Worm (Caenorhabditis elegans) whole organism, L1 larva: Measurements from ENCODE around the gene Y69H2.17.

Source experiments
- C04F5.9 ChIP-seq: sonication (generic microtip); optimal IDR thresholded peaks from 2 replicates; lab custom pipeline; 2016; ENCODE audit warnings: missing genetic modification characterization, missing compliant biosample characterization
- F16B12.6 ChIP-seq: fragments of 150-350 bp; optimal IDR thresholded peaks from 2 replicates; lab custom pipeline; 2014; ENCODE audit warnings: missing biosample characterization, missing genetic modification characterization
- ceh-8 ChIP-seq: fragments of 200-800 bp; sonication (Bioruptor generic); optimal IDR thresholded peaks from 2 replicates; lab custom pipeline; 2018; ENCODE audit warnings: mild to moderate bottlenecking, missing genetic modification characterization, moderate library complexity, missing compliant biosample characterization
- ceh-90 ChIP-seq: sonication (generic microtip); optimal IDR thresholded peaks from 2 replicates; lab custom pipeline; 2016; ENCODE audit warnings: missing genetic modification characterization, missing compliant biosample characterization
- ces-1 ChIP-seq: fragments of 150-350 bp; optimal IDR thresholded peaks from 2 replicates; lab custom pipeline; 2014; ENCODE audit warnings: missing biosample characterization, missing genetic modification reagents, missing genetic modification characterization
- dpl-1 ChIP-seq, 3 experiments: fragments of 150-350 bp in 2 of 3; sonication (generic microtip) in 1 of 3; optimal IDR thresholded peaks; 2 replicates each; lab custom pipeline; 2014 to 2017; ENCODE audit warnings: missing biosample characterization in 3 of 3, missing genetic modification characterization in 3 of 3, missing genetic modification reagents in 3 of 3
- elt-2 ChIP-seq: sonication (generic microtip); optimal IDR thresholded peaks from 2 replicates; lab custom pipeline; 2016; ENCODE audit warnings: missing genetic modification characterization, mild to moderate bottlenecking, inconsistent platforms, missing compliant biosample characterization, missing genetic modification reagents
- fkh-10 ChIP-seq: sonication (generic microtip); optimal IDR thresholded peaks from 2 replicates; lab custom pipeline; 2017; ENCODE audit warnings: missing biosample characterization, missing genetic modification reagents, missing genetic modification characterization
- fkh-4 ChIP-seq: sonication (generic microtip); optimal IDR thresholded peaks from 2 replicates; lab custom pipeline; 2016; ENCODE audit warnings: missing compliant biosample characterization, missing genetic modification characterization, borderline replicate concordance
- fkh-8 ChIP-seq: sonication (generic microtip); optimal IDR thresholded peaks from 2 replicates; lab custom pipeline; 2016; ENCODE audit warnings: mild to moderate bottlenecking, missing genetic modification characterization, missing compliant biosample characterization
- irx-1 ChIP-seq: sonication (generic microtip); optimal IDR thresholded peaks from 2 replicates; lab custom pipeline; 2016; ENCODE audit warnings: missing genetic modification characterization, missing compliant biosample characterization
- isw-1 ChIP-seq: fragments of 200-800 bp; sonication (Bioruptor generic); IDR thresholded peaks from 2 replicates; pipeline ENCODE4 v1.3.6; 2022; ENCODE audit warnings: missing genetic modification characterization, missing compliant biosample characterization
- lin-14 ChIP-seq: fragments of 200-800 bp; sonication (Bioruptor generic); optimal IDR thresholded peaks from 2 replicates; lab custom pipeline; 2018; ENCODE audit warnings: mild to moderate bottlenecking, missing genetic modification characterization, moderate library complexity, missing compliant biosample characterization
- lin-39 ChIP-seq: fragments of 150-350 bp; optimal IDR thresholded peaks from 2 replicates; lab custom pipeline; 2014; ENCODE audit warnings: missing biosample characterization, missing genetic modification reagents, missing genetic modification characterization
- mab-9 ChIP-seq: fragments of 200-800 bp; sonication (Bioruptor generic); IDR thresholded peaks from 2 replicates; pipeline ENCODE4 v1.3.6; 2022; ENCODE audit warnings: missing genetic modification reagents, missing genetic modification characterization, missing compliant biosample characterization
- mdl-1 ChIP-seq, 2 experiments: fragments of 150-350 bp; optimal IDR thresholded peaks; 2 replicates each; lab custom pipeline; 2014 to 2017; ENCODE audit warnings: missing biosample characterization in 2 of 2, missing genetic modification characterization in 2 of 2, inconsistent platforms in 1 of 2
- nhr-12 ChIP-seq: sonication (generic microtip); optimal IDR thresholded peaks from 2 replicates; lab custom pipeline; 2017; ENCODE audit warnings: missing biosample characterization, missing genetic modification characterization
- nhr-20 ChIP-seq: sonication (generic microtip); optimal IDR thresholded peaks from 2 replicates; lab custom pipeline; 2016; ENCODE audit warnings: mild to moderate bottlenecking, missing genetic modification characterization, missing compliant biosample characterization
- nhr-28 ChIP-seq: fragments of 150-350 bp; optimal IDR thresholded peaks from 2 replicates; lab custom pipeline; 2014; ENCODE audit warnings: missing biosample characterization, missing genetic modification characterization
- nhr-47 ChIP-seq: sonication (generic microtip); optimal IDR thresholded peaks from 2 replicates; lab custom pipeline; 2016; ENCODE audit warnings: mild to moderate bottlenecking, missing genetic modification characterization, moderate library complexity, missing compliant biosample characterization
- nhr-76 ChIP-seq: sonication (generic microtip); optimal IDR thresholded peaks from 2 replicates; lab custom pipeline; 2017; ENCODE audit warnings: missing biosample characterization, missing genetic modification characterization
- nhr-77 ChIP-seq: fragments of 150-350 bp; optimal IDR thresholded peaks from 2 replicates; lab custom pipeline; 2014; ENCODE audit warnings: missing biosample characterization, missing genetic modification characterization
- nhr-90 ChIP-seq: sonication (generic microtip); optimal IDR thresholded peaks from 2 replicates; lab custom pipeline; 2016; ENCODE audit warnings: mild to moderate bottlenecking, missing genetic modification characterization, missing compliant biosample characterization; ENCODE audit not compliant: poor library complexity
- pag-3 ChIP-seq: sonication (generic microtip); optimal IDR thresholded peaks from 2 replicates; lab custom pipeline; 2017; ENCODE audit warnings: missing genetic modification characterization, mild to moderate bottlenecking, missing compliant biosample characterization, antibody characterized with exemption, borderline replicate concordance; ENCODE audit not compliant: insufficient read depth
- pax-3 ChIP-seq: fragments of 200-800 bp; sonication (Bioruptor generic); optimal IDR thresholded peaks from 2 replicates; lab custom pipeline; 2018; ENCODE audit warnings: mild to moderate bottlenecking, missing genetic modification characterization, moderate library complexity, missing compliant biosample characterization
- rnt-1 ChIP-seq: sonication (generic microtip); optimal IDR thresholded peaks from 2 replicates; lab custom pipeline; 2016; ENCODE audit warnings: mild to moderate bottlenecking, missing genetic modification characterization, moderate library complexity, missing compliant biosample characterization
- snu-23 ChIP-seq: sonication (generic microtip); optimal IDR thresholded peaks from 2 replicates; lab custom pipeline; 2016; ENCODE audit warnings: missing genetic modification characterization, missing compliant biosample characterization
- sox-4 ChIP-seq: sonication (generic microtip); optimal IDR thresholded peaks from 2 replicates; lab custom pipeline; 2016; ENCODE audit warnings: missing genetic modification characterization, missing compliant biosample characterization
- sptf-1 ChIP-seq: fragments of 150-350 bp; optimal IDR thresholded peaks from 2 replicates; lab custom pipeline; 2014; ENCODE audit warnings: missing biosample characterization, missing genetic modification characterization
- sup-37 ChIP-seq: fragments of 200-800 bp; sonication (Bioruptor generic); optimal IDR thresholded peaks from 2 replicates; lab custom pipeline; 2018; ENCODE audit warnings: mild to moderate bottlenecking, missing genetic modification characterization, missing compliant biosample characterization
- swsn-7 ChIP-seq: sonication (generic microtip); optimal IDR thresholded peaks from 2 replicates; lab custom pipeline; 2016; ENCODE audit warnings: missing genetic modification characterization, missing compliant biosample characterization
- unc-62 ChIP-seq: fragments of 150-350 bp; optimal IDR thresholded peaks from 2 replicates; lab custom pipeline; 2014; ENCODE audit warnings: missing biosample characterization, missing genetic modification reagents, missing genetic modification characterization
- vab-15 ChIP-seq: sonication (generic microtip); optimal IDR thresholded peaks from 2 replicates; lab custom pipeline; 2017; ENCODE audit warnings: missing genotype, mild to moderate bottlenecking, missing genetic modification characterization, missing compliant biosample characterization
- ztf-11 ChIP-seq, 2 experiments: sonication (generic microtip); optimal IDR thresholded peaks; 2 replicates each; lab custom pipeline; 2016 to 2017; ENCODE audit warnings: missing genetic modification characterization in 2 of 2, missing biosample characterization in 1 of 2, missing compliant biosample characterization in 1 of 2
- ztf-4 ChIP-seq: fragments of 150-350 bp; optimal IDR thresholded peaks from 2 replicates; lab custom pipeline; 2014; ENCODE audit warnings: missing biosample characterization, missing genetic modification characterization

Gene Y69H2.17

DNA sequence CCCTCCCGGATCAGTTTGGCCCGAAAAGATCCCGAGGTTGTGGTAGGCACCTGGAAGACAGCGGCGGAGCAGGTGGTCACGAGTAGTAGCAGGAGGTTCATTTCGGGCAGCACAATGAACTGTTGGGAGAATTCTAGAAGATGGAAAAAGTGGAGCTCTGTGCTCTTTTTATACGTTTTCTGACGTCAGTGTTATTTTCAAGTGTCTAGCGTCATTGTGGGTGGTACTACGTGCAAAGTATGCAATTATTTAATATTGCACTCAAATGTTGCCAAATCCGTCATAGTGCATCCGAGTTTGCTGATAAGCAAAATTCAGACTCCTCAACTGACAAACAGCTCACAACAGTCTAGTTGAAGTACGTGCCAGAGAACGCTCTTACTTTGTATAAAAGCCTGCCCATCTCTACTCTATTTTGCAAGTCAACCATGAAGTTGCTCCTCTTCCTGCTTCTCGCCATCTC is 46.9 kb downstream of the Y69H2.17 start, which contains the start of the genes asp-18 and scl-19:
Gene asp-18, minus strand, starts transcription at position 101 of the 463 bp plus-strand sequence.
Gene scl-19, plus strand, starts transcription at position 413 of the 463 bp plus-strand sequence.
- no peak for TF ChIP-seq fkh-10 (GFP tag; lab: Kevin White, UChicago)
- no peak for TF ChIP-seq elt-2 (tag; lab: Kevin White, UChicago)
- TF ChIP-seq vab-15 (tag; lab: Kevin White, UChicago): no peak
- no peak for TF ChIP-seq swsn-7
- TF ChIP-seq sptf-1 (tag; lab: Kevin White, UChicago): no peak
- no peak for TF ChIP-seq isw-1 (GFP tag; lab: Robert Waterston, UW)
- TF ChIP-seq rnt-1 (tag; lab: Kevin White, UChicago): no peak
- TF ChIP-seq lin-14: no peak
- no peak for TF ChIP-seq lin-39
- TF ChIP-seq ceh-8 (GFP tag; lab: Kevin White, UChicago): no peak
- TF ChIP-seq mdl-1 (tag; optimal IDR thresholded peaks at IDR 0.05; lab: Kevin White, UChicago): no peak
- no peak for TF ChIP-seq ceh-90
- TF ChIP-seq snu-23 (GFP tag; lab: Kevin White, UChicago): no peak
- TF ChIP-seq mab-9 (GFP tag; lab: Robert Waterston, UW): no peak
- no peak for TF ChIP-seq nhr-90 (tag; lab: Kevin White, UChicago)
- TF ChIP-seq ztf-11 (tag; optimal IDR thresholded peaks at IDR 0.05; lab: Kevin White, UChicago): no peak
- TF ChIP-seq fkh-4: no peak
- TF ChIP-seq nhr-12 (tag; lab: Kevin White, UChicago): no peak

- TF ChIP-seq nhr-76 (tag; lab: Kevin White, UChicago): no peak
- no peak for TF ChIP-seq pax-3 (tag; lab: Kevin White, UChicago)
- no peak for TF ChIP-seq sptf-1 (tag; lab: Kevin White, UChicago)
- no peak for TF ChIP-seq ces-1 (GFP tag; lab: Kevin White, UChicago)
- no peak for TF ChIP-seq nhr-90 (tag; lab: Kevin White, UChicago)
These were observed 49.2 kb downstream of the Y69H2.17 start for ce11 chrV:18733942-18734341.

- TF ChIP-seq unc-62 (GFP tag; lab: Kevin White, UChicago) (no peak), sox-4 (tag; lab: Kevin White, UChicago) (no peak), nhr-47 (tag; lab: Kevin White, UChicago) (no peak), F16B12.6 (tag; lab: Kevin White, UChicago) (no peak), nhr-76 (tag; lab: Kevin White, UChicago) (no peak), pax-3 (tag; lab: Kevin White, UChicago) (no peak), sup-37 (no peak), nhr-20 (tag; lab: Kevin White, UChicago) (no peak), fkh-10 (GFP tag; lab: Kevin White, UChicago) (no peak), irx-1 (tag; lab: Kevin White, UChicago) (no peak), lin-14 (no peak), dpl-1 (GFP tag; optimal IDR thresholded peaks at IDR 0.05; lab: Kevin White, UChicago) (no peak), snu-23 (GFP tag; lab: Kevin White, UChicago) (no peak), fkh-8 (no peak), ztf-4 (tag; lab: Kevin White, UChicago) (no peak), pag-3 (no peak), C04F5.9 (no peak), nhr-77 (tag; lab: Kevin White, UChicago) (no peak), nhr-28 (tag; lab: Kevin White, UChicago) (no peak), isw-1 (GFP tag; lab: Robert Waterston, UW) (no peak)
These were observed 49.6 kb downstream of the Y69H2.17 start, which contains the start of gene scl-20 for ce11 chrV:18734381-18734780. scl-20 (minus strand) TSS chrV:18734481.
